Worm (Caenorhabditis elegans) whole organism, L1 larva: Measurements from ENCODE around the gene C55A6.11.

ENCODE experiments used
- C16A3.4 ChIP-seq: fragments of 150-350 bp; optimal IDR thresholded peaks from 2 replicates; lab custom pipeline; 2014; ENCODE audit warnings: missing biosample characterization, missing genetic modification characterization
- C34B4.2 ChIP-seq: sonication (generic microtip); optimal IDR thresholded peaks from 2 replicates; lab custom pipeline; 2017; ENCODE audit warnings: mild to moderate bottlenecking, missing genetic modification characterization, missing compliant biosample characterization
- F16B12.6 ChIP-seq: fragments of 150-350 bp; optimal IDR thresholded peaks from 2 replicates; lab custom pipeline; 2014; ENCODE audit warnings: missing biosample characterization, missing genetic modification characterization
- Y116A8C.19 ChIP-seq: sonication (generic microtip); optimal IDR thresholded peaks from 2 replicates; lab custom pipeline; 2016; ENCODE audit warnings: missing compliant biosample characterization, missing genetic modification characterization, borderline replicate concordance
- aha-1 ChIP-seq: fragments of 150-350 bp; optimal IDR thresholded peaks from 2 replicates; lab custom pipeline; 2014; ENCODE audit warnings: missing biosample characterization, missing genetic modification characterization
- alr-1 ChIP-seq: fragments of 200-800 bp; sonication (Bioruptor generic); optimal IDR thresholded peaks from 2 replicates; lab custom pipeline; 2018; ENCODE audit warnings: borderline replicate concordance, mild to moderate bottlenecking, missing genetic modification characterization, missing compliant biosample characterization
- aly-2 ChIP-seq: fragments of 150-350 bp; optimal IDR thresholded peaks from 2 replicates; lab custom pipeline; 2014; ENCODE audit warnings: missing biosample characterization, missing genetic modification characterization
- ama-1 ChIP-seq: fragments of 150-350 bp; optimal IDR thresholded peaks from 2 replicates; lab custom pipeline; 2014
- ceh-8 ChIP-seq: fragments of 200-800 bp; sonication (Bioruptor generic); optimal IDR thresholded peaks from 2 replicates; lab custom pipeline; 2018; ENCODE audit warnings: mild to moderate bottlenecking, missing genetic modification characterization, moderate library complexity, missing compliant biosample characterization
- ceh-82 ChIP-seq, 3 experiments: fragments of 150-350 bp in 1 of 3; sonication (generic microtip) in 2 of 3; optimal IDR thresholded peaks; 2 replicates each; lab custom pipeline; 2014 to 2017; ENCODE audit warnings: missing biosample characterization in 3 of 3, missing genetic modification characterization in 3 of 3
- dpl-1 ChIP-seq, 3 experiments: fragments of 150-350 bp in 2 of 3; sonication (generic microtip) in 1 of 3; optimal IDR thresholded peaks; 2 replicates each; lab custom pipeline; 2014 to 2017; ENCODE audit warnings: missing biosample characterization in 3 of 3, missing genetic modification characterization in 3 of 3, missing genetic modification reagents in 3 of 3
- efl-1 ChIP-seq, 4 experiments: fragments of 150-350 bp; optimal IDR thresholded peaks in 3 of 4; peaks in 1 of 4; 1 replicate in 1 of 4; 2 replicates in 3 of 4; lab custom pipeline; 2014; ENCODE audit warnings: missing biosample characterization in 2 of 4, missing genetic modification characterization in 2 of 4, missing genetic modification reagents in 2 of 4
- efl-3 ChIP-seq: fragments of 200-800 bp; sonication (Bioruptor generic); optimal IDR thresholded peaks from 2 replicates; lab custom pipeline; 2018; ENCODE audit warnings: mild to moderate bottlenecking, missing genetic modification characterization, missing compliant biosample characterization
- elt-2 ChIP-seq: sonication (generic microtip); optimal IDR thresholded peaks from 2 replicates; lab custom pipeline; 2016; ENCODE audit warnings: missing genetic modification characterization, mild to moderate bottlenecking, inconsistent platforms, missing compliant biosample characterization, missing genetic modification reagents
- ets-5 ChIP-seq: fragments of 200-800 bp; sonication (Bioruptor generic); IDR thresholded peaks from 2 replicates; pipeline ENCODE4 v1.3.6; 2022; ENCODE audit warnings: missing genetic modification characterization, missing compliant biosample characterization
- fkh-4 ChIP-seq: sonication (generic microtip); optimal IDR thresholded peaks from 2 replicates; lab custom pipeline; 2016; ENCODE audit warnings: missing compliant biosample characterization, missing genetic modification characterization, borderline replicate concordance
- fkh-8 ChIP-seq: sonication (generic microtip); optimal IDR thresholded peaks from 2 replicates; lab custom pipeline; 2016; ENCODE audit warnings: mild to moderate bottlenecking, missing genetic modification characterization, missing compliant biosample characterization
- grh-1 ChIP-seq: fragments of 200-800 bp; sonication (Bioruptor generic); IDR thresholded peaks from 2 replicates; pipeline ENCODE4 v1.3.6; 2022; ENCODE audit warnings: missing genetic modification reagents, missing genetic modification characterization, missing compliant biosample characterization
- hpl-2 ChIP-seq: fragments of 150-350 bp; optimal IDR thresholded peaks from 2 replicates; lab custom pipeline; 2014; ENCODE audit warnings: missing biosample characterization, missing genetic modification reagents, missing genetic modification characterization
- irx-1 ChIP-seq: sonication (generic microtip); optimal IDR thresholded peaks from 2 replicates; lab custom pipeline; 2016; ENCODE audit warnings: missing genetic modification characterization, missing compliant biosample characterization
- lin-14 ChIP-seq: fragments of 200-800 bp; sonication (Bioruptor generic); optimal IDR thresholded peaks from 2 replicates; lab custom pipeline; 2018; ENCODE audit warnings: mild to moderate bottlenecking, missing genetic modification characterization, moderate library complexity, missing compliant biosample characterization
- lin-15B ChIP-seq: fragments of 150-350 bp; sonication (generic microtip); optimal IDR thresholded peaks from 3 replicates; lab custom pipeline; 2014; ENCODE audit warnings: missing biosample characterization, missing genetic modification characterization
- lin-35 ChIP-seq, 2 experiments: fragments of 150-350 bp; optimal IDR thresholded peaks; 2 replicates each; lab custom pipeline; 2014; ENCODE audit warnings: missing biosample characterization in 2 of 2, missing genetic modification characterization in 2 of 2, missing genetic modification reagents in 2 of 2
- lin-39 ChIP-seq: fragments of 150-350 bp; optimal IDR thresholded peaks from 2 replicates; lab custom pipeline; 2014; ENCODE audit warnings: missing biosample characterization, missing genetic modification reagents, missing genetic modification characterization
- lir-3 ChIP-seq: sonication (generic microtip); optimal IDR thresholded peaks from 2 replicates; lab custom pipeline; 2016; ENCODE audit warnings: mild to moderate bottlenecking, missing genetic modification characterization, moderate library complexity, missing compliant biosample characterization; ENCODE audit not compliant: poor library complexity
- lsy-2 ChIP-seq, 2 experiments: fragments of 150-350 bp; optimal IDR thresholded peaks; 2 replicates each; lab custom pipeline; 2014; ENCODE audit warnings: missing biosample characterization in 2 of 2, missing genetic modification characterization in 2 of 2
- mab-9 ChIP-seq: fragments of 200-800 bp; sonication (Bioruptor generic); IDR thresholded peaks from 2 replicates; pipeline ENCODE4 v1.3.6; 2022; ENCODE audit warnings: missing genetic modification reagents, missing genetic modification characterization, missing compliant biosample characterization
- mep-1 ChIP-seq: fragments of 150-350 bp; optimal IDR thresholded peaks from 2 replicates; lab custom pipeline; 2014; ENCODE audit warnings: missing biosample characterization, missing genetic modification characterization
- nhr-11 ChIP-seq: fragments of 150-350 bp; optimal IDR thresholded peaks from 2 replicates; lab custom pipeline; 2014; ENCODE audit warnings: missing biosample characterization, missing genetic modification characterization
- nhr-19 ChIP-seq: fragments of 200-800 bp; sonication (Bioruptor generic); conservative IDR thresholded peaks from 2 replicates; pipeline ENCODE4 v1.3.6; 2022; ENCODE audit warnings: missing genetic modification characterization, missing compliant biosample characterization
- nhr-20 ChIP-seq: sonication (generic microtip); optimal IDR thresholded peaks from 2 replicates; lab custom pipeline; 2016; ENCODE audit warnings: mild to moderate bottlenecking, missing genetic modification characterization, missing compliant biosample characterization
- nhr-237 ChIP-seq: fragments of 150-350 bp; optimal IDR thresholded peaks from 2 replicates; lab custom pipeline; 2014; ENCODE audit warnings: missing biosample characterization, missing genetic modification characterization
- nhr-28 ChIP-seq: fragments of 150-350 bp; optimal IDR thresholded peaks from 2 replicates; lab custom pipeline; 2014; ENCODE audit warnings: missing biosample characterization, missing genetic modification characterization
- nhr-47 ChIP-seq: sonication (generic microtip); optimal IDR thresholded peaks from 2 replicates; lab custom pipeline; 2016; ENCODE audit warnings: mild to moderate bottlenecking, missing genetic modification characterization, moderate library complexity, missing compliant biosample characterization
- nhr-71 ChIP-seq: sonication (generic microtip); optimal IDR thresholded peaks from 2 replicates; lab custom pipeline; 2016; ENCODE audit warnings: mild to moderate bottlenecking, missing genetic modification characterization, moderate library complexity, missing compliant biosample characterization
- nhr-76 ChIP-seq: sonication (generic microtip); optimal IDR thresholded peaks from 2 replicates; lab custom pipeline; 2017; ENCODE audit warnings: missing biosample characterization, missing genetic modification characterization
- nhr-77 ChIP-seq: fragments of 150-350 bp; optimal IDR thresholded peaks from 2 replicates; lab custom pipeline; 2014; ENCODE audit warnings: missing biosample characterization, missing genetic modification characterization
- nhr-84 ChIP-seq: sonication (generic microtip); optimal IDR thresholded peaks from 2 replicates; lab custom pipeline; 2017; ENCODE audit warnings: missing biosample characterization, missing genetic modification characterization
- nhr-85 ChIP-seq: sonication (generic microtip); peaks from one replicate; lab custom pipeline; 2016; ENCODE audit warnings: missing genetic modification characterization, inconsistent platforms, missing compliant biosample characterization
- pax-3 ChIP-seq: fragments of 200-800 bp; sonication (Bioruptor generic); optimal IDR thresholded peaks from 2 replicates; lab custom pipeline; 2018; ENCODE audit warnings: mild to moderate bottlenecking, missing genetic modification characterization, moderate library complexity, missing compliant biosample characterization
- rnt-1 ChIP-seq: sonication (generic microtip); optimal IDR thresholded peaks from 2 replicates; lab custom pipeline; 2016; ENCODE audit warnings: mild to moderate bottlenecking, missing genetic modification characterization, moderate library complexity, missing compliant biosample characterization
- snpc-4 ChIP-seq: fragments of 150-350 bp; optimal IDR thresholded peaks from 2 replicates; lab custom pipeline; 2014; ENCODE audit warnings: missing biosample characterization, missing genetic modification characterization
- snu-23 ChIP-seq: sonication (generic microtip); optimal IDR thresholded peaks from 2 replicates; lab custom pipeline; 2016; ENCODE audit warnings: missing genetic modification characterization, missing compliant biosample characterization
- sox-4 ChIP-seq: sonication (generic microtip); optimal IDR thresholded peaks from 2 replicates; lab custom pipeline; 2016; ENCODE audit warnings: missing genetic modification characterization, missing compliant biosample characterization
- sup-37 ChIP-seq: fragments of 200-800 bp; sonication (Bioruptor generic); optimal IDR thresholded peaks from 2 replicates; lab custom pipeline; 2018; ENCODE audit warnings: mild to moderate bottlenecking, missing genetic modification characterization, missing compliant biosample characterization
- swsn-7 ChIP-seq: sonication (generic microtip); optimal IDR thresholded peaks from 2 replicates; lab custom pipeline; 2016; ENCODE audit warnings: missing genetic modification characterization, missing compliant biosample characterization
- ztf-4 ChIP-seq: fragments of 150-350 bp; optimal IDR thresholded peaks from 2 replicates; lab custom pipeline; 2014; ENCODE audit warnings: missing biosample characterization, missing genetic modification characterization

Gene C55A6.11

DNA sequence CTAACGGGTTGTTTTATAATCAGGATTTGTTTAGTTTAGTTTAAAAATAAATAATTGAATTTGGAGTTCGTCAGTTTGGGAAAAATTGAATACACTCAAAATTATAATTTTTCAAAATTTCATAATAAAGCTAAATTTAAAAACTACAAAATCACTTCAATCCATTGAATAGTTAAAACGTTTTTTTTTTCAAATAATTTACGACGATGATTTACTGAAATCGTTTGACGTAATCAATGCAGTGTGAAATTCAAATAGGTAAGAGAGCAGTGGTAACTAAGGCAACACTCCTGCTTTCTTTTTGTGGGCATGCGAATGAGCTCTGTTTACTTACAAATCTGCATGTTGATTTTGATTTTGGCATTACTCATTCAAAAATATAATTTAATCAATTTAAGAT is 24.9 kb downstream of the C55A6.11 start, which contains the start of gene F38B7.10:
F38B7.10 (plus strand) TSS at position 301 of the 400 bp plus-strand sequence.
- peak; percentile 24 for TF ChIP-seq fkh-8 (tag; lab: Kevin White, UChicago)
- no peak for TF ChIP-seq fkh-4 (tag; lab: Kevin White, UChicago)
- peak; percentile 48 for TF ChIP-seq nhr-85 (tag; lab: Kevin White, UChicago)

DNA sequence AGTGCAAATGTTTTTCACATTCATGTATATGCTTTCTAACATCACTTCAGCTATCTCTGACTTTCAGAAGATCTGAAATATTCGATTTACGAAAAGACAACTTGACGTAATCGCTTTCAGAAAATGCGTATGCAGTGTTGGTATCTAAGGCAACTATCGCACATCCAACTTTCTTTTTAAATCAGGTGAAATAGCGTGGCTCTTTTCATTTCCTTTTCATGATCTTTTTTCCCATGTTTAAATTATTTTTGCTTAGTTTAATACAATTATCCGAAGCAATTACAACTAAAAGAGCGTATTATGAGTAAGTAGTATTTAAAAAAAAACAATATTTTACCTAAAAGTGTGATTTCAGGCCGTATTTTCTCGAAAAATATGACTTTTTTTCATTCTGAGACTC is 26.5 kb downstream of the C55A6.11 start, which contains the start of gene F38B7.11:
F38B7.11 (plus strand) TSS at position 301 of the 400 bp plus-strand sequence.
- TF ChIP-seq nhr-28 (tag; lab: Kevin White, UChicago) (no peak), nhr-47 (tag; lab: Kevin White, UChicago) (no peak), grh-1 (GFP tag; lab: Robert Waterston, UW) (no peak), fkh-8 (tag; lab: Kevin White, UChicago) (peak; percentile 30), irx-1 (no peak)
- TF ChIP-seq, all 84 proteins: peak for 1

DNA sequence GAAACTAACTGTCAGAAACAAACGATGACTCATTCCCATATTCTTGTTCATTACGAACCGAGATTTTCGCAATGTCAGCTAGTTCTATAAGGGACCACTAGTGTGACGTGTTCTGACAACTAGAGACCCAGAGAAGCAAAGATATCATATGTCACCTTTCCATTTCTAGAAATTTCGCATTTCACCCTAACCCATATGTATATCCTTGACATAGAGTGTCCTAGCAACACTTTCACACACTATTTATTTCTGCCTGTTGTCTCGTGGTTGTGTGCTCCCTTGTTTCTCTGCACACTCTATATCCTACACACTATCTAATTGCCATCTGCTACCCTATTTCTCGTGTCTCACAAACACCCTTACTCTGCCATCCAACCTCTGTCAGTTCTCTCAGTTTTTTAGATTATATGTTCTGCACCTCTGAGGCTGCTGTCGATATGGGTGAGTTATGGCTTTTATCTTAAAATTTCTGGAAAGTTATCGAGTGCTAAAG is 28.6 kb downstream of the C55A6.11 start, which contains the start of the genes F38B7.17 and F38B7.3:
F38B7.17 (minus strand) TSS at position 51 of the 493 bp plus-strand sequence.
F38B7.3 (plus strand) TSS at position 194 of the 493 bp plus-strand sequence.
- TF ChIP-seq ets-5 (GFP tag; lab: Robert Waterston, UW), result 0 out of 2 replicates have a peak, but pooled peaks have one; percentile 64
- peak; percentile 30 for TF ChIP-seq ztf-4 (tag; lab: Kevin White, UChicago)
- no peak for TF ChIP-seq alr-1 (tag; lab: Kevin White, UChicago)
- no peak for TF ChIP-seq aly-2
- peak; percentile 77 for TF ChIP-seq swsn-7 (tag; lab: Kevin White, UChicago)
- TF ChIP-seq rnt-1 (tag; lab: Kevin White, UChicago), result peak; percentile 47
- peak; percentile 54 for TF ChIP-seq pax-3 (tag; lab: Kevin White, UChicago)
- TF ChIP-seq F16B12.6, result no peak
- TF ChIP-seq sup-37 (GFP tag; lab: Kevin White, UChicago), result no peak
- no peak for TF ChIP-seq nhr-76 (tag; lab: Kevin White, UChicago)
- TF ChIP-seq dpl-1 (GFP tag; optimal IDR thresholded peaks at IDR 0.05; lab: Kevin White, UChicago), result peak; percentile 26 to 39 (median 34)
- peak; percentile 80 for TF ChIP-seq mep-1 (tag; lab: Kevin White, UChicago)
- peak; percentile 87 for TF ChIP-seq lin-14 (GFP tag; lab: Kevin White, UChicago)
- TF ChIP-seq elt-2 (tag; lab: Kevin White, UChicago), result peak; percentile 66
- no peak for TF ChIP-seq C34B4.2
- peak in 1 of 3 experiments; percentile 9 for TF ChIP-seq ceh-82 (tag; optimal IDR thresholded peaks at IDR 0.05; lab: Kevin White, UChicago)
- peak; percentile 43 for TF ChIP-seq lir-3 (tag; lab: Kevin White, UChicago)
- peak; percentile 56 for TF ChIP-seq ceh-8 (GFP tag; lab: Kevin White, UChicago)
- peak; percentile 67 for TF ChIP-seq nhr-11
- no peak for TF ChIP-seq efl-3
- TF ChIP-seq lin-35 (GFP tag; optimal IDR thresholded peaks at IDR 0.05; lab: Kevin White, UChicago), result peak; percentile 64 to 70
- TF ChIP-seq nhr-20 (tag; lab: Kevin White, UChicago), result peak; percentile 83
- TF ChIP-seq lin-15B (tag; lab: Kevin White, UChicago), result no peak
- no peak for TF ChIP-seq ama-1 (lab: Kevin White, UChicago)
- TF ChIP-seq nhr-237 (tag; lab: Kevin White, UChicago), result no peak
- no peak for TF ChIP-seq nhr-84
- TF ChIP-seq nhr-71 (tag; lab: Kevin White, UChicago), result peak; percentile 84
- TF ChIP-seq hpl-2 (GFP tag; lab: Kevin White, UChicago), result no peak
- no peak for TF ChIP-seq aha-1 (tag; lab: Kevin White, UChicago)
- peak; percentile 39 for TF ChIP-seq sox-4 (tag; lab: Kevin White, UChicago)
- TF ChIP-seq snu-23 (GFP tag; lab: Kevin White, UChicago), result peak; percentile 79
- TF ChIP-seq nhr-85 (tag; lab: Kevin White, UChicago), result peak; percentile 73
- TF ChIP-seq mab-9 (GFP tag; lab: Robert Waterston, UW), result no peak
- TF ChIP-seq nhr-47 (tag; lab: Kevin White, UChicago), result peak; percentile 79
- no peak for TF ChIP-seq Y116A8C.19 (tag; lab: Kevin White, UChicago)
- no peak for TF ChIP-seq C16A3.4 (tag; lab: Kevin White, UChicago)
- peak; percentile 53 to 68 for TF ChIP-seq lsy-2 (tag; optimal IDR thresholded peaks at IDR 0.05; lab: Kevin White, UChicago)
- peak; percentile 72 to 77 for TF ChIP-seq efl-1 (optimal IDR thresholded peaks at IDR 0.05; lab: Kevin White, UChicago)
- TF ChIP-seq efl-1 (GFP tag; optimal IDR thresholded peaks at IDR 0.05 in 1 of 2; lab: Kevin White, UChicago), result peak; percentile 43 to 92
- no peak for TF ChIP-seq irx-1
- TF ChIP-seq lin-39 (tag; lab: Kevin White, UChicago), result no peak
- TF ChIP-seq nhr-77 (tag; lab: Kevin White, UChicago), result peak; percentile 43
- TF ChIP-seq snpc-4 (tag; lab: Kevin White, UChicago), result peak; percentile 18
- TF ChIP-seq nhr-19, result peak; percentile 19; the same call in 1 of the 2 replicates
